Fruit fly (Drosophila melanogaster) whole organism, embryonic: ENCODE results near the gene CG4770.
A peak's percentile ranks its signal among the peaks of the same experiment; 100 is the strongest.

Source experiments
- Ada2b ChIP-seq: fragments of 200-800 bp; sonication (Bioruptor generic); IDR thresholded peaks from 2 replicates; pipeline ENCODE4 v1.3.6; 2022; ENCODE audit warnings: missing biosample characterization, missing genetic modification characterization
- CG10209 ChIP-seq: fragments of 200-800 bp; sonication (Bioruptor generic); optimal IDR thresholded peaks from 3 replicates; lab custom pipeline; 2017; ENCODE audit warnings: missing biosample characterization, mild to moderate bottlenecking, missing genetic modification characterization, missing genetic modification reagents
- CG13624 ChIP-seq: fragments of 200-800 bp; sonication (Bioruptor generic); optimal IDR thresholded peaks from 2 replicates; lab custom pipeline; 2016; ENCODE audit warnings: missing biosample characterization, missing genetic modification characterization
- CG13894 ChIP-seq: fragments of 200-800 bp; sonication (Bioruptor generic); optimal IDR thresholded peaks from 3 replicates; lab custom pipeline; 2018; ENCODE audit warnings: missing biosample characterization, mild to moderate bottlenecking, missing genetic modification characterization, moderate library complexity
- CG1529 ChIP-seq: fragments of 200-800 bp; sonication (Bioruptor generic); optimal IDR thresholded peaks from 3 replicates; lab custom pipeline; 2018; ENCODE audit warnings: missing biosample characterization, missing genetic modification characterization
- CG16813 ChIP-seq: fragments of 200-800 bp; sonication (Bioruptor generic); IDR thresholded peaks from 3 replicates; pipeline ENCODE4 v1.3.6; 2022; ENCODE audit warnings: missing biosample characterization, missing genetic modification characterization; ENCODE audit not compliant: partially characterized antibody
- CG17568 ChIP-seq: fragments of 200-800 bp; sonication (Bioruptor generic); optimal IDR thresholded peaks from 2 replicates; lab custom pipeline; 2018; ENCODE audit warnings: missing biosample characterization, mild to moderate bottlenecking, missing genetic modification characterization, moderate library complexity
- CG3065 ChIP-seq: fragments of 200-800 bp; sonication (Bioruptor generic); optimal IDR thresholded peaks from 2 replicates; lab custom pipeline; 2016; ENCODE audit warnings: missing biosample characterization, missing genetic modification characterization
- CG4617 ChIP-seq: fragments of 200-800 bp; sonication (Bioruptor generic); optimal IDR thresholded peaks from 3 replicates; lab custom pipeline; 2016; ENCODE audit warnings: missing biosample characterization, missing genetic modification characterization, borderline replicate concordance
- CG8359 ChIP-seq: fragments of 200-800 bp; sonication (Bioruptor generic); optimal IDR thresholded peaks from 2 replicates; lab custom pipeline; 2017; ENCODE audit warnings: missing biosample characterization, mild to moderate bottlenecking, missing genetic modification characterization, borderline replicate concordance
- CG9797 ChIP-seq: fragments of 200-800 bp; sonication (Bioruptor generic); optimal IDR thresholded peaks from 3 replicates; lab custom pipeline; 2018; ENCODE audit warnings: missing biosample characterization, mild to moderate bottlenecking, missing genetic modification characterization
- CG9932 ChIP-seq: fragments of 200-800 bp; sonication (Bioruptor generic); IDR thresholded peaks from 2 replicates; pipeline ENCODE4 v1.3.6; 2022; ENCODE audit warnings: missing biosample characterization, missing genetic modification characterization
- Dbx ChIP-seq: fragments of 200-800 bp; sonication (Bioruptor generic); IDR thresholded peaks from 3 replicates; pipeline ENCODE4 v1.3.6; 2022; ENCODE audit warnings: missing biosample characterization, missing genetic modification characterization
- Ets65A ChIP-seq: fragments of 200-800 bp; sonication (Bioruptor generic); peaks from one replicate; lab custom pipeline; 2016; ENCODE audit warnings: missing biosample characterization, missing genetic modification characterization
- H15 ChIP-seq: fragments of 200-800 bp; sonication (Bioruptor generic); IDR thresholded peaks from 3 replicates; pipeline ENCODE4 v1.3.6; 2022; ENCODE audit warnings: missing biosample characterization, missing genetic modification characterization
- Hr39 ChIP-seq: fragments of >200 bp; optimal IDR thresholded peaks from 2 replicates; lab custom pipeline; 2017
- Hr78 ChIP-seq, 2 experiments: fragments of 200-800 bp in 1 of 2; fragments of >200 bp in 1 of 2; sonication (Bioruptor generic) in 1 of 2; optimal IDR thresholded peaks; 2 replicates each; lab custom pipeline; 2017 to 2019; ENCODE audit warnings: missing biosample characterization in 2 of 2, missing genetic modification characterization in 2 of 2, mild to moderate bottlenecking in 1 of 2, moderate library complexity in 1 of 2
- Lpt ChIP-seq: fragments of >200 bp; optimal IDR thresholded peaks from 2 replicates; lab custom pipeline; 2018; ENCODE audit warnings: missing biosample characterization, missing genetic modification characterization
- Myb ChIP-seq: fragments of 200-800 bp; sonication (Bioruptor generic); optimal IDR thresholded peaks from 2 replicates; lab custom pipeline; 2016; ENCODE audit warnings: missing biosample characterization, missing genetic modification characterization
- NK7.1 ChIP-seq: fragments of 200-800 bp; sonication (Bioruptor generic); optimal IDR thresholded peaks from 3 replicates; lab custom pipeline; 2016; ENCODE audit warnings: missing biosample characterization, missing genetic modification characterization
- NfI ChIP-seq: fragments of 200-800 bp; sonication (Bioruptor generic); optimal IDR thresholded peaks from 3 replicates; lab custom pipeline; 2018; ENCODE audit warnings: missing biosample characterization, mild to moderate bottlenecking, missing genetic modification characterization, moderate library complexity
- Scr ChIP-seq: fragments of 200-800 bp; sonication (Bioruptor generic); IDR thresholded peaks from 2 replicates; pipeline ENCODE4 v1.3.6; 2022; ENCODE audit warnings: missing biosample characterization, missing genetic modification characterization; ENCODE audit not compliant: partially characterized antibody
- Spps ChIP-seq: fragments of 200-800 bp; sonication (Bioruptor generic); optimal IDR thresholded peaks from 2 replicates; lab custom pipeline; 2018; ENCODE audit warnings: missing biosample characterization, mild to moderate bottlenecking, missing genetic modification characterization
- Sry-δ ChIP-seq: fragments of 200-800 bp; sonication (Bioruptor generic); optimal IDR thresholded peaks from 2 replicates; lab custom pipeline; 2016; ENCODE audit warnings: missing biosample characterization, missing genetic modification characterization
- al ChIP-seq: fragments of 200-800 bp; sonication (Bioruptor generic); IDR thresholded peaks from 2 replicates; pipeline ENCODE4 v1.3.6; 2022; ENCODE audit warnings: missing biosample characterization, missing genetic modification characterization
- bbx ChIP-seq: fragments of 200-800 bp; sonication (Bioruptor generic); IDR thresholded peaks from 2 replicates; pipeline ENCODE4 v1.3.6; 2022; ENCODE audit warnings: missing biosample characterization, missing genetic modification characterization; ENCODE audit not compliant: partially characterized antibody
- chm ChIP-seq: fragments of 200-800 bp; sonication (Bioruptor generic); IDR thresholded peaks from 2 replicates; pipeline ENCODE4 v1.3.6; 2022; ENCODE audit warnings: missing biosample characterization, missing genetic modification characterization
- ci ChIP-seq: fragments of 200-800 bp; sonication (Bioruptor generic); IDR thresholded peaks from 3 replicates; pipeline ENCODE4 v1.3.6; 2022; ENCODE audit warnings: missing biosample characterization, missing genetic modification characterization
- dmrt11E ChIP-seq: fragments of 200-800 bp; sonication (Bioruptor generic); optimal IDR thresholded peaks from 3 replicates; lab custom pipeline; 2018; ENCODE audit warnings: missing biosample characterization, mild to moderate bottlenecking, missing genetic modification characterization, moderate library complexity
- dpn ChIP-seq, 2 experiments: fragments of 200-800 bp; sonication (Bioruptor generic); optimal IDR thresholded peaks; 3 replicates each; lab custom pipeline; 2016; ENCODE audit warnings: missing biosample characterization in 2 of 2, missing genetic modification characterization in 2 of 2
- fd64A ChIP-seq: fragments of 200-800 bp; sonication (Bioruptor generic); optimal IDR thresholded peaks from 3 replicates; lab custom pipeline; 2018; ENCODE audit warnings: missing biosample characterization, mild to moderate bottlenecking, missing genetic modification characterization
- fd96Cb ChIP-seq: fragments of 200-800 bp; sonication (Bioruptor generic); optimal IDR thresholded peaks from 2 replicates; lab custom pipeline; 2018; ENCODE audit warnings: missing biosample characterization, mild to moderate bottlenecking, missing genetic modification characterization, moderate library complexity
- kni ChIP-seq: fragments of 200-800 bp; sonication (Bioruptor generic); optimal IDR thresholded peaks from 3 replicates; lab custom pipeline; 2017; ENCODE audit warnings: mild to moderate bottlenecking, missing biosample characterization, missing genetic modification reagents, missing genetic modification characterization
- mirr ChIP-seq: fragments of 200-800 bp; sonication (Bioruptor generic); optimal IDR thresholded peaks from 3 replicates; lab custom pipeline; 2018; ENCODE audit warnings: missing biosample characterization, mild to moderate bottlenecking, missing genetic modification characterization
- nom ChIP-seq: fragments of 200-800 bp; sonication (Bioruptor generic); optimal IDR thresholded peaks from 2 replicates; lab custom pipeline; 2017; ENCODE audit warnings: missing biosample characterization, missing genetic modification characterization, mild to moderate bottlenecking, moderate library complexity, missing genetic modification reagents
- pita ChIP-seq: fragments of 200-800 bp; sonication (Bioruptor generic); optimal IDR thresholded peaks from 2 replicates; lab custom pipeline; 2017; ENCODE audit warnings: missing biosample characterization, mild to moderate bottlenecking, missing genetic modification characterization
- pnt ChIP-seq: fragments of 200-800 bp; sonication (Bioruptor generic); optimal IDR thresholded peaks from 3 replicates; lab custom pipeline; 2016; ENCODE audit warnings: missing biosample characterization, missing genetic modification characterization
- pum ChIP-seq: fragments of 200-800 bp; sonication (Bioruptor generic); optimal IDR thresholded peaks from 2 replicates; lab custom pipeline; 2016; ENCODE audit warnings: missing biosample characterization, missing genetic modification characterization
- ranshi ChIP-seq: fragments of 200-800 bp; sonication (Bioruptor generic); IDR thresholded peaks from 2 replicates; pipeline ENCODE4 v1.3.6; 2022; ENCODE audit warnings: missing biosample characterization, missing genetic modification characterization
- seq ChIP-seq: fragments of 200-800 bp; sonication (Bioruptor generic); IDR thresholded peaks from 2 replicates; pipeline ENCODE4 v1.3.6; 2022; ENCODE audit warnings: missing biosample characterization, missing genetic modification characterization
- so ChIP-seq: fragments of 200-800 bp; sonication (Bioruptor generic); IDR thresholded peaks from 3 replicates; pipeline ENCODE4 v1.3.6; 2022; ENCODE audit warnings: missing biosample characterization, missing genetic modification characterization
- toy ChIP-seq: fragments of 200-800 bp; sonication (Bioruptor generic); IDR thresholded peaks from 2 replicates; pipeline ENCODE4 v1.3.6; 2022; ENCODE audit warnings: missing biosample characterization, missing genetic modification characterization
- tup ChIP-seq: fragments of 200-800 bp; sonication (Bioruptor generic); optimal IDR thresholded peaks from 2 replicates; lab custom pipeline; 2016; ENCODE audit warnings: missing biosample characterization, mild to moderate bottlenecking, missing genetic modification characterization, moderate library complexity
- tx ChIP-seq: fragments of 200-800 bp; sonication (Bioruptor generic); optimal IDR thresholded peaks from 2 replicates; lab custom pipeline; 2016; ENCODE audit warnings: missing biosample characterization, missing genetic modification characterization
- unc-4 ChIP-seq: fragments of 200-800 bp; sonication (Bioruptor generic); IDR thresholded peaks from 2 replicates; pipeline ENCODE4 v1.3.6; 2022; ENCODE audit warnings: missing biosample characterization, missing genetic modification characterization; ENCODE audit not compliant: partially characterized antibody
- usp ChIP-seq: fragments of >200 bp; optimal IDR thresholded peaks from 2 replicates; lab custom pipeline; 2017; ENCODE audit warnings: missing biosample characterization, missing genetic modification characterization
- wek ChIP-seq: fragments of 200-800 bp; sonication (Bioruptor generic); optimal IDR thresholded peaks from 3 replicates; lab custom pipeline; 2018; ENCODE audit warnings: missing biosample characterization, mild to moderate bottlenecking, missing genetic modification characterization, moderate library complexity
- zfh2 ChIP-seq: fragments of 200-800 bp; sonication (Bioruptor generic); optimal IDR thresholded peaks from 2 replicates; lab custom pipeline; 2016; ENCODE audit warnings: missing biosample characterization, missing genetic modification characterization

CG4770 gene

dm6 chr3R:19904865-19905373 is 13.4 kb upstream of the CG4770 start, which contains the start of the genes Surf6 and RhoGAP92B (continued):
- TF ChIP-seq fd64A, result peak; percentile 23
- TF ChIP-seq pum (GFP tag; lab: Kevin White, UChicago), result peak; percentile 45
- TF ChIP-seq toy (GFP tag; lab: Robert Waterston, UW), result peak; percentile 24; the same call in 1 of the 2 replicates
- peak; percentile 99 for TF ChIP-seq wek (GFP tag; lab: Kevin White, UChicago)
- TF ChIP-seq CG10209, result peak; percentile 60
- peak; percentile 41 for TF ChIP-seq CG1529 (GFP tag; lab: Kevin White, UChicago)
- no peak for TF ChIP-seq Lpt (GFP tag; lab: Kevin White, UChicago)

- TF ChIP-seq tx (GFP tag; lab: Kevin White, UChicago) (peak; percentile 71), Ada2b (GFP tag; lab: Robert Waterston, UW) (peak; percentile 78), usp (GFP tag; lab: Kevin White, UChicago) (no peak), Hr39 (lab: Kevin White, UChicago) (no peak), mirr (peak; percentile 68), unc-4 (GFP tag; lab: Robert Waterston, UW) (no peak), H15 (GFP tag; lab: Robert Waterston, UW) (peak; percentile 83), Spps (tag; lab: Kevin White, UChicago) (peak; percentile 13), ranshi (GFP tag; lab: Robert Waterston, UW) (peak; percentile 64), ci (GFP tag; lab: Robert Waterston, UW) (peak; percentile 90), CG17568 (GFP tag; lab: Kevin White, UChicago) (peak; percentile 61), pita (GFP tag; lab: Kevin White, UChicago) (no peak), CG9797 (no peak), CG10209 (peak; percentile 81), chm (GFP tag; lab: Robert Waterston, UW) (peak; percentile 75), dmrt11E (tag; lab: Kevin White, UChicago) (peak; percentile 46), Ets65A (GFP tag; lab: Kevin White, UChicago) (peak; percentile 97), al (peak; percentile 76), nom (GFP tag; lab: Kevin White, UChicago) (peak; percentile 60), CG3065 (GFP tag; lab: Kevin White, UChicago) (peak; percentile 41), kni (GFP tag; lab: Kevin White, UChicago) (no peak), tup (GFP tag; lab: Kevin White, UChicago) (peak; percentile 47), so (GFP tag; lab: Robert Waterston, UW) (peak; percentile 86), seq (peak; percentile 83), NfI (GFP tag; lab: Kevin White, UChicago) (peak; percentile 74), pnt (GFP tag; lab: Kevin White, UChicago) (peak; percentile 64), CG9932 (GFP tag; lab: Robert Waterston, UW) (peak; percentile 81), CG8359 (peak; percentile 4), CG4617 (GFP tag; lab: Kevin White, UChicago) (peak; percentile 31), Myb (GFP tag; lab: Kevin White, UChicago) (peak; percentile 71), Dbx (peak; percentile 88), zfh2 (GFP tag; lab: Kevin White, UChicago) (peak; percentile 82), Hr78 (GFP tag; optimal IDR thresholded peaks at IDR 0.05; lab: Kevin White, UChicago) (no peak), CG16813 (GFP tag; lab: Robert Waterston, UW) (0 out of 3 replicates have a peak, but pooled peaks have one; percentile 4), CG13894 (peak; percentile 33), Sry-δ (peak; percentile 30), fd96Cb (tag; lab: Kevin White, UChicago) (peak; percentile 49), CG13624 (GFP tag; lab: Kevin White, UChicago) (peak; percentile 85), bbx (GFP tag; lab: Robert Waterston, UW) (no peak), dpn (GFP tag; optimal IDR thresholded peaks at IDR 0.05; lab: Kevin White, UChicago) (peak; percentile 71 to 89), NK7.1 (peak; percentile 63), Scr (GFP tag; lab: Robert Waterston, UW) (no peak)
Measured at dm6 chr3R:19905932-19906439, 12.3 kb upstream of the CG4770 start.
